Worm (Caenorhabditis elegans) whole organism, L1 larva: Measurements from ENCODE around the gene R11D1.4.

Source experiments
- C04F5.9 ChIP-seq: sonication (generic microtip); optimal IDR thresholded peaks from 2 replicates; lab custom pipeline; 2016; ENCODE audit warnings: missing genetic modification characterization, missing compliant biosample characterization
- C16A3.4 ChIP-seq: fragments of 150-350 bp; optimal IDR thresholded peaks from 2 replicates; lab custom pipeline; 2014; ENCODE audit warnings: missing biosample characterization, missing genetic modification characterization
- alr-1 ChIP-seq: fragments of 200-800 bp; sonication (Bioruptor generic); optimal IDR thresholded peaks from 2 replicates; lab custom pipeline; 2018; ENCODE audit warnings: borderline replicate concordance, mild to moderate bottlenecking, missing genetic modification characterization, missing compliant biosample characterization
- ceh-63 ChIP-seq: fragments of 200-800 bp; sonication (Bioruptor generic); optimal IDR thresholded peaks from 2 replicates; lab custom pipeline; 2018; ENCODE audit warnings: mild to moderate bottlenecking, missing genetic modification characterization, missing compliant biosample characterization
- ceh-8 ChIP-seq: fragments of 200-800 bp; sonication (Bioruptor generic); optimal IDR thresholded peaks from 2 replicates; lab custom pipeline; 2018; ENCODE audit warnings: mild to moderate bottlenecking, missing genetic modification characterization, moderate library complexity, missing compliant biosample characterization
- ceh-82 ChIP-seq, 3 experiments: fragments of 150-350 bp in 1 of 3; sonication (generic microtip) in 2 of 3; optimal IDR thresholded peaks; 2 replicates each; lab custom pipeline; 2014 to 2017; ENCODE audit warnings: missing biosample characterization in 3 of 3, missing genetic modification characterization in 3 of 3
- ceh-90 ChIP-seq: sonication (generic microtip); optimal IDR thresholded peaks from 2 replicates; lab custom pipeline; 2016; ENCODE audit warnings: missing genetic modification characterization, missing compliant biosample characterization
- dpl-1 ChIP-seq, 3 experiments: fragments of 150-350 bp in 2 of 3; sonication (generic microtip) in 1 of 3; optimal IDR thresholded peaks; 2 replicates each; lab custom pipeline; 2014 to 2017; ENCODE audit warnings: missing biosample characterization in 3 of 3, missing genetic modification characterization in 3 of 3, missing genetic modification reagents in 3 of 3
- dsc-1 ChIP-seq: sonication (generic microtip); optimal IDR thresholded peaks from 2 replicates; lab custom pipeline; 2016; ENCODE audit warnings: mild to moderate bottlenecking, missing genetic modification characterization, missing compliant biosample characterization
- egl-13 ChIP-seq: sonication (generic microtip); optimal IDR thresholded peaks from 2 replicates; lab custom pipeline; 2016; ENCODE audit warnings: missing genotype, missing genetic modification reagents, missing genetic modification characterization, missing compliant biosample characterization
- egl-27 ChIP-seq, 2 experiments: fragments of 150-350 bp in 1 of 2; sonication (generic microtip); optimal IDR thresholded peaks; 3 replicates each; lab custom pipeline; 2017 to 2018; ENCODE audit warnings: missing biosample characterization in 2 of 2, missing genetic modification characterization in 2 of 2, missing genetic modification reagents in 2 of 2
- elt-3 ChIP-seq, 6 experiments: fragments of 150-350 bp in 1 of 6; sonication (generic microtip); optimal IDR thresholded peaks; 2 replicates each; lab custom pipeline; 2017 to 2018; ENCODE audit warnings: missing biosample characterization in 6 of 6, missing genetic modification characterization in 6 of 6, inconsistent platforms in 1 of 6
- ets-5 ChIP-seq: fragments of 200-800 bp; sonication (Bioruptor generic); IDR thresholded peaks from 2 replicates; pipeline ENCODE4 v1.3.6; 2022; ENCODE audit warnings: missing genetic modification characterization, missing compliant biosample characterization
- fkh-10 ChIP-seq: sonication (generic microtip); optimal IDR thresholded peaks from 2 replicates; lab custom pipeline; 2017; ENCODE audit warnings: missing biosample characterization, missing genetic modification reagents, missing genetic modification characterization
- fos-1 ChIP-seq: fragments of 150-350 bp; optimal IDR thresholded peaks from 2 replicates; lab custom pipeline; 2014; ENCODE audit warnings: missing biosample characterization, missing genetic modification characterization
- hlh-17 ChIP-seq: fragments of 200-800 bp; sonication (Bioruptor generic); optimal IDR thresholded peaks from 2 replicates; lab custom pipeline; 2018; ENCODE audit warnings: missing genetic modification characterization, mild to moderate bottlenecking, missing compliant biosample characterization, moderate library complexity, borderline replicate concordance
- isw-1 ChIP-seq: fragments of 200-800 bp; sonication (Bioruptor generic); IDR thresholded peaks from 2 replicates; pipeline ENCODE4 v1.3.6; 2022; ENCODE audit warnings: missing genetic modification characterization, missing compliant biosample characterization
- lin-14 ChIP-seq: fragments of 200-800 bp; sonication (Bioruptor generic); optimal IDR thresholded peaks from 2 replicates; lab custom pipeline; 2018; ENCODE audit warnings: mild to moderate bottlenecking, missing genetic modification characterization, moderate library complexity, missing compliant biosample characterization
- lin-15B ChIP-seq: fragments of 150-350 bp; sonication (generic microtip); optimal IDR thresholded peaks from 3 replicates; lab custom pipeline; 2014; ENCODE audit warnings: missing biosample characterization, missing genetic modification characterization
- lin-35 ChIP-seq, 2 experiments: fragments of 150-350 bp; optimal IDR thresholded peaks; 2 replicates each; lab custom pipeline; 2014; ENCODE audit warnings: missing biosample characterization in 2 of 2, missing genetic modification characterization in 2 of 2, missing genetic modification reagents in 2 of 2
- lin-39 ChIP-seq: fragments of 150-350 bp; optimal IDR thresholded peaks from 2 replicates; lab custom pipeline; 2014; ENCODE audit warnings: missing biosample characterization, missing genetic modification reagents, missing genetic modification characterization
- lir-3 ChIP-seq: sonication (generic microtip); optimal IDR thresholded peaks from 2 replicates; lab custom pipeline; 2016; ENCODE audit warnings: mild to moderate bottlenecking, missing genetic modification characterization, moderate library complexity, missing compliant biosample characterization; ENCODE audit not compliant: poor library complexity
- mab-9 ChIP-seq: fragments of 200-800 bp; sonication (Bioruptor generic); IDR thresholded peaks from 2 replicates; pipeline ENCODE4 v1.3.6; 2022; ENCODE audit warnings: missing genetic modification reagents, missing genetic modification characterization, missing compliant biosample characterization
- nhr-12 ChIP-seq: sonication (generic microtip); optimal IDR thresholded peaks from 2 replicates; lab custom pipeline; 2017; ENCODE audit warnings: missing biosample characterization, missing genetic modification characterization
- nhr-20 ChIP-seq: sonication (generic microtip); optimal IDR thresholded peaks from 2 replicates; lab custom pipeline; 2016; ENCODE audit warnings: mild to moderate bottlenecking, missing genetic modification characterization, missing compliant biosample characterization
- nhr-85 ChIP-seq: sonication (generic microtip); peaks from one replicate; lab custom pipeline; 2016; ENCODE audit warnings: missing genetic modification characterization, inconsistent platforms, missing compliant biosample characterization
- nhr-90 ChIP-seq: sonication (generic microtip); optimal IDR thresholded peaks from 2 replicates; lab custom pipeline; 2016; ENCODE audit warnings: mild to moderate bottlenecking, missing genetic modification characterization, missing compliant biosample characterization; ENCODE audit not compliant: poor library complexity
- skn-1 ChIP-seq: fragments of 150-350 bp; optimal IDR thresholded peaks from 2 replicates; lab custom pipeline; 2014; ENCODE audit warnings: missing biosample characterization, missing genetic modification characterization
- snu-23 ChIP-seq: sonication (generic microtip); optimal IDR thresholded peaks from 2 replicates; lab custom pipeline; 2016; ENCODE audit warnings: missing genetic modification characterization, missing compliant biosample characterization
- tlp-1 ChIP-seq: fragments of 150-350 bp; optimal IDR thresholded peaks from 2 replicates; lab custom pipeline; 2014; ENCODE audit warnings: missing biosample characterization, missing genetic modification characterization
- unc-130 ChIP-seq: fragments of 150-350 bp; optimal IDR thresholded peaks from 2 replicates; lab custom pipeline; 2017; ENCODE audit warnings: missing biosample characterization, missing genetic modification characterization, inconsistent platforms
- unc-30 ChIP-seq: sonication (generic microtip); optimal IDR thresholded peaks from 2 replicates; lab custom pipeline; 2017; ENCODE audit warnings: missing biosample characterization, missing genetic modification characterization
- unc-62 ChIP-seq: fragments of 150-350 bp; optimal IDR thresholded peaks from 2 replicates; lab custom pipeline; 2014; ENCODE audit warnings: missing biosample characterization, missing genetic modification reagents, missing genetic modification characterization
- unc-86 ChIP-seq: sonication (generic microtip); optimal IDR thresholded peaks from 2 replicates; lab custom pipeline; 2016; ENCODE audit warnings: missing genetic modification characterization, missing compliant biosample characterization
- xbp-1 ChIP-seq: sonication (generic microtip); optimal IDR thresholded peaks from 2 replicates; lab custom pipeline; 2016; ENCODE audit warnings: missing genetic modification characterization, missing compliant biosample characterization
- ztf-11 ChIP-seq, 2 experiments: sonication (generic microtip); optimal IDR thresholded peaks; 2 replicates each; lab custom pipeline; 2016 to 2017; ENCODE audit warnings: missing genetic modification characterization in 2 of 2, missing biosample characterization in 1 of 2, missing compliant biosample characterization in 1 of 2
- ztf-4 ChIP-seq: fragments of 150-350 bp; optimal IDR thresholded peaks from 2 replicates; lab custom pipeline; 2014; ENCODE audit warnings: missing biosample characterization, missing genetic modification characterization

The R11D1.4 gene

ce11 chrV:12683205-12683604 is 30.8 kb downstream of the R11D1.4 start:
- TF ChIP-seq nhr-20 (tag; lab: Kevin White, UChicago) (peak; percentile 15), isw-1 (GFP tag; lab: Robert Waterston, UW) (no peak), nhr-90 (tag; lab: Kevin White, UChicago) (peak; percentile 7), ceh-90 (tag; lab: Kevin White, UChicago) (no peak), ztf-11 (tag; optimal IDR thresholded peaks at IDR 0.05; lab: Kevin White, UChicago) (no peak), C04F5.9 (tag; lab: Kevin White, UChicago) (no peak)

ce11 chrV:12679807-12680206 is 34.2 kb downstream of the R11D1.4 start, which contains the start of gene frpr-15:
frpr-15 (plus strand) TSS chrV:12680107.
- TF ChIP-seq unc-130 (tag; lab: Kevin White, UChicago): no peak
- TF ChIP-seq fkh-10 (GFP tag; lab: Kevin White, UChicago): peak; percentile 9

ce11 chrV:12679292-12679691 is 34.7 kb downstream of the R11D1.4 start:
- TF ChIP-seq nhr-12 (tag; lab: Kevin White, UChicago) (no peak), skn-1 (tag; lab: Kevin White, UChicago) (no peak), unc-30 (no peak), C16A3.4 (tag; lab: Kevin White, UChicago) (no peak), ceh-82 (tag; optimal IDR thresholded peaks at IDR 0.05; lab: Kevin White, UChicago) (no peak), snu-23 (no peak), lir-3 (no peak), dsc-1 (tag; lab: Kevin White, UChicago) (peak; percentile 64), tlp-1 (no peak), lin-39 (tag; lab: Kevin White, UChicago) (no peak), hlh-17 (GFP tag; lab: Kevin White, UChicago) (no peak), ceh-8 (GFP tag; lab: Kevin White, UChicago) (peak; percentile 53), ztf-4 (tag; lab: Kevin White, UChicago) (no peak)
- TF ChIP-seq, all 84 proteins: peak for 2

- TF ChIP-seq isw-1 (GFP tag; lab: Robert Waterston, UW) (no peak), egl-13 (tag; lab: Kevin White, UChicago) (no peak), lin-14 (GFP tag; lab: Kevin White, UChicago) (peak; percentile 26), elt-3 (tag; optimal IDR thresholded peaks at IDR 0.05; lab: Kevin White, UChicago) (no peak), fkh-10 (GFP tag; lab: Kevin White, UChicago) (peak; percentile 91), ceh-63 (no peak)
Measured at ce11 chrV:12676299-12676698, 37.7 kb downstream of the R11D1.4 start.

ce11 chrV:12673745-12674144 is 40.3 kb downstream of the R11D1.4 start:
- no peak for TF ChIP-seq dpl-1 (GFP tag; optimal IDR thresholded peaks at IDR 0.05; lab: Kevin White, UChicago)
- peak; percentile 2 for TF ChIP-seq lin-14 (GFP tag; lab: Kevin White, UChicago)
- no peak for TF ChIP-seq elt-3 (tag; optimal IDR thresholded peaks at IDR 0.05; lab: Kevin White, UChicago)
- TF ChIP-seq fos-1 (tag; lab: Kevin White, UChicago): no peak
- no peak for TF ChIP-seq unc-62
- no peak for TF ChIP-seq alr-1 (tag; lab: Kevin White, UChicago)
- no peak for TF ChIP-seq mab-9 (GFP tag; lab: Robert Waterston, UW)
- no peak for TF ChIP-seq unc-86 (tag; lab: Kevin White, UChicago)
- TF ChIP-seq lin-15B (tag; lab: Kevin White, UChicago): no peak
- no peak for TF ChIP-seq lin-35 (GFP tag; optimal IDR thresholded peaks at IDR 0.05; lab: Kevin White, UChicago)
- no peak for TF ChIP-seq ets-5 (GFP tag; lab: Robert Waterston, UW)
- TF ChIP-seq fkh-10 (GFP tag; lab: Kevin White, UChicago): peak; percentile 83
- TF ChIP-seq egl-27 (tag; optimal IDR thresholded peaks at IDR 0.05; lab: Kevin White, UChicago): no peak
- TF ChIP-seq xbp-1 (tag; lab: Kevin White, UChicago): no peak
- TF ChIP-seq dsc-1 (tag; lab: Kevin White, UChicago): no peak
- no peak for TF ChIP-seq nhr-85
